Worm (Caenorhabditis elegans): ENCODE measurements around the gene H06I04.6.

Gene H06I04.6

ce11 chrIII:3069101-3069500 is 5.0 kb upstream of the H06I04.6 start:
- no peak for TF ChIP-seq tab-1 (GFP tag; IDR thresholded peaks at IDR 0.05)
- TF ChIP-seq T22C8.4 (GFP tag; IDR thresholded peaks at IDR 0.05): no peak
- TF ChIP-seq ztf-29 (GFP tag; IDR thresholded peaks at IDR 0.05): no peak

DNA sequence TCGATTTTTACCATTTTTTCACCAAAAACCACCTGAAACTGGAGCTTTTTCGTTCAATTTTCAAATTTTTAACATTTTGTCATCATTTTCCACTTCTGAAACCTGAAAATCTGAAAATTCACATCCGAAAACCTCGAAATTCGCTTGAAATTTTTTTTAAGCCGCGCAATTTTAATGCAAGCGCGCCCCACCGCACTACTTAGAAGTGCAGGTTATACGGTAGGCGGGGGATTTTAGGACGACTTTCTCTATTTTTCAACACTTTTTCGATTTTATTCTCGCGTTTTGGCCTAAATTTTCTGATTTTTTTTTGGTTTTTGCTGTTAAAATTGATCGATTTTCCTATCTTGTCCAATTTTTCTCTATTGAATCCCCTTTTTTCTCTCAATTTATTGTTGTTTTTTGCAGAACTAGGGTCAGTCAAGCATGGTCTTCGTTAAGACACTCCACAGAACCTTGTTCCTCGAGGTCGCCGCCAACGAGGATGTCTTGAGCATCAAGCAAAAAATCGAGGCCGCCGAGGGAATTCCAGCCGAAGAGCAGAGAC is 3.8 kb upstream of the H06I04.6 start, which contains the start of gene ubl-1:
TSS of gene ubl-1 (plus strand) at position 402 of the 547 bp plus-strand sequence.
- TF ChIP-seq tab-1 (GFP tag; IDR thresholded peaks at IDR 0.05) (no peak), ztf-23 (GFP tag; IDR thresholded peaks at IDR 0.05) (0 out of 2 replicates have a peak, but pooled peaks have one; percentile 36), T22C8.4 (GFP tag; IDR thresholded peaks at IDR 0.05) (no peak)

- no peak for TF ChIP-seq klf-2 (GFP tag; conservative IDR thresholded peaks at IDR 0.05)
- TF ChIP-seq ref-1 (GFP tag; conservative IDR thresholded peaks at IDR 0.05): no peak
- no peak for TF ChIP-seq flt-1 (GFP tag; IDR thresholded peaks at IDR 0.05)
- TF ChIP-seq T22C8.4 (GFP tag; IDR thresholded peaks at IDR 0.05): no peak
- no peak for TF ChIP-seq ztf-29 (GFP tag; IDR thresholded peaks at IDR 0.05)
- TF ChIP-seq cog-1 (tag; optimal IDR thresholded peaks at IDR 0.05): no peak
- TF ChIP-seq ztf-23 (GFP tag; IDR thresholded peaks at IDR 0.05): no peak
- TF ChIP-seq tab-1 (GFP tag; IDR thresholded peaks at IDR 0.05): no peak
- no peak for TF ChIP-seq med-1 (GFP tag; optimal IDR thresholded peaks at IDR 0.05; ENCODE audit: insufficient read depth)
These were observed 2.6 kb upstream of the H06I04.6 start for ce11 chrIII:3066769-3067168.

DNA sequence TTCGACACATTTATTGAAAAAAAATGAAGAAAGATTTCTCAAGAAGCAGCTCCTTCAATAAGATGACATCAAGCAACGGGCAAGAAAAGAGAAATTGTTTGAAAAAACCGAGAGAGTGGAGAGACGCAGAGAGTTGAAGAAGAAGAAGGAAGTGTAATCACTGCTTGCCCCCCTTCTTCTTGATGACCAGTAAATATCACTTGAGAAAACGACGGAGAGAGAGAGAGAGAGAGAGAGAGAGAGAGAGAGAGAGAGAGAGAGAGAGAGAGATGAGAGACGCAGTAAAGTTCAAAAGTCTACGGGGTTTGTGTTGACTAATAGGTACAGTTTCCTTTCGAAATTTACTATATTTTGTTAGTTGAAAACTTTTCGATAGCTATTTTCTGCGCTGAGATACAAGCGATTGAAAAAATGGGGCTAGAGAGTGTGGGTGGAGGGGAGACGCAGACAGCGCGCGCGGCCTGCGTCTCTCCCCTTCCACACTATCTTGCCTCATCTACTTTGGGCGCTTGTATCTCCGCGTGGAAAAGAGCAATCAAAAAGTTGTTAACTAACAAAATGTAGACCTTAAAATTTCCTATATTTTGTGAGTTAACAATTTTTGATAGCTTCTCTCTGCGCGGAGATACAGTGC is 1.9 kb upstream of the H06I04.6 start:
- TF ChIP-seq med-1 (GFP tag; optimal IDR thresholded peaks at IDR 0.05; ENCODE audit: insufficient read depth): no peak
- TF ChIP-seq T22C8.4 (GFP tag; IDR thresholded peaks at IDR 0.05): no peak
- no peak for TF ChIP-seq flt-1 (GFP tag; IDR thresholded peaks at IDR 0.05)
- TF ChIP-seq cog-1 (tag; optimal IDR thresholded peaks at IDR 0.05): no peak
- TF ChIP-seq ztf-29 (GFP tag; IDR thresholded peaks at IDR 0.05): no peak
- TF ChIP-seq ref-1 (GFP tag; conservative IDR thresholded peaks at IDR 0.05): no peak
- TF ChIP-seq klf-2 (GFP tag; conservative IDR thresholded peaks at IDR 0.05): no peak
- TF ChIP-seq tab-1 (GFP tag; IDR thresholded peaks at IDR 0.05): no peak
- no peak for TF ChIP-seq ztf-23 (GFP tag; IDR thresholded peaks at IDR 0.05)

DNA sequence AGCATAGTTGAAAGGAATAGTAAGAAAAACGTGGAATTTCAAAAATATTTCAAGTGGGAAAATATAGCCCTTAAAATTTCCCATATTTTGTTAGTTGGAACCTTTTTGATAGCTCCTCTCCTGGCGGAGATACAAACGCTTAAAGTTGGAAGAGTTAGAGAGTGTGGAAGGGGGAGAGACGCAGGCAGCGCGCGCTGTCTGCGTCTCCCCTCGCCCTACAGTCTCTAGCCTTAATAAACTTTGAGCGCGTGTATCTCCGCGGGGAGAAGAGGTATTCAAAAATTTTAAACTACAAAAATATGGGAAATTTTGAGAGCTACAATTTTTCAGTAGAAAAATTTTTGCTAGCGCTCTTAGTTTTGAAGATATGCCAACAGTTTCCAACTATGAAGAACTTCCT is 423 bp upstream of the H06I04.6 start:
- no peak for TF ChIP-seq klf-2 (GFP tag; conservative IDR thresholded peaks at IDR 0.05)
- TF ChIP-seq ztf-29 (GFP tag; IDR thresholded peaks at IDR 0.05): no peak
- TF ChIP-seq ref-1 (GFP tag; conservative IDR thresholded peaks at IDR 0.05): no peak
- no peak for TF ChIP-seq T22C8.4 (GFP tag; IDR thresholded peaks at IDR 0.05)
- no peak for TF ChIP-seq ztf-23 (GFP tag; IDR thresholded peaks at IDR 0.05)
- TF ChIP-seq tab-1 (GFP tag; IDR thresholded peaks at IDR 0.05): no peak
- no peak for TF ChIP-seq med-1 (GFP tag; optimal IDR thresholded peaks at IDR 0.05; ENCODE audit: insufficient read depth)
- no peak for TF ChIP-seq flt-1 (GFP tag; IDR thresholded peaks at IDR 0.05)
- no peak for TF ChIP-seq cog-1 (tag; optimal IDR thresholded peaks at IDR 0.05)

ce11 chrIII:3063565-3063964 is 578 bp downstream of the H06I04.6 start:
- no peak for TF ChIP-seq T22C8.4 (GFP tag; IDR thresholded peaks at IDR 0.05)
- TF ChIP-seq cog-1 (tag; optimal IDR thresholded peaks at IDR 0.05): no peak
- TF ChIP-seq med-1 (GFP tag; optimal IDR thresholded peaks at IDR 0.05; ENCODE audit: insufficient read depth): no peak
- no peak for TF ChIP-seq flt-1 (GFP tag; IDR thresholded peaks at IDR 0.05)
- no peak for TF ChIP-seq tab-1 (GFP tag; IDR thresholded peaks at IDR 0.05)
- no peak for TF ChIP-seq ztf-23 (GFP tag; IDR thresholded peaks at IDR 0.05)
- TF ChIP-seq ztf-29 (GFP tag; IDR thresholded peaks at IDR 0.05): no peak
- no peak for TF ChIP-seq ref-1 (GFP tag; conservative IDR thresholded peaks at IDR 0.05)
- no peak for TF ChIP-seq klf-2 (GFP tag; conservative IDR thresholded peaks at IDR 0.05)

DNA sequence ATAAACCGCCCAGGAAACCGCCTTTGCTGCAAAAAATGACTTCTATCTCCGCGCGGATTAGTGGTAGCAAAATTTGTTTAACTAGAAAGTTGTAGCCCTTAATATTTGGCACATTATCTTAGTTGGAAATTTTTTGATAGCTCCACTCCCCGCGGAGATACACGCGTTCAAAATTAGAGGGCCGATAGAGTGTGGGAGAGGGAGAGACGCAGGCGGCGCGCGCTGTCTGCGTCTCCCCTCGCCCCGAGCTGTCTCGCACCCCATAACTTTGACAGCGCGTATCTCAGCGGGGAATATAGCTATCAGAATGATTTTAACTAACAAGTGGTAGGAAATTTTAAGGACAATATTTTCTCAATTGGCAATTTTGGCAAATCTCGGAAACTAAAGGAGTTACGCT is 1.1 kb downstream of the H06I04.6 start:
- TF ChIP-seq flt-1 (GFP tag; IDR thresholded peaks at IDR 0.05) (no peak), klf-2 (GFP tag; conservative IDR thresholded peaks at IDR 0.05) (no peak), ztf-23 (GFP tag; IDR thresholded peaks at IDR 0.05) (no peak), med-1 (GFP tag; optimal IDR thresholded peaks at IDR 0.05; ENCODE audit: insufficient read depth) (no peak), ztf-29 (GFP tag; IDR thresholded peaks at IDR 0.05) (no peak), T22C8.4 (GFP tag; IDR thresholded peaks at IDR 0.05) (no peak), tab-1 (GFP tag; IDR thresholded peaks at IDR 0.05) (no peak), cog-1 (tag; optimal IDR thresholded peaks at IDR 0.05) (no peak)

- TF ChIP-seq ref-1 (GFP tag; conservative IDR thresholded peaks at IDR 0.05): no peak
- TF ChIP-seq cog-1 (tag; optimal IDR thresholded peaks at IDR 0.05): no peak
- no peak for TF ChIP-seq tab-1 (GFP tag; IDR thresholded peaks at IDR 0.05)
- TF ChIP-seq klf-2 (GFP tag; conservative IDR thresholded peaks at IDR 0.05): no peak
These were observed 2.9 kb downstream of the H06I04.6 start for ce11 chrIII:3061289-3061688.

ce11 chrIII:3060262-3060661 is 3.9 kb downstream of the H06I04.6 start, which contains the start of gene fipr-29:
Gene fipr-29 (minus strand): TSS chrIII:3060362.
- TF ChIP-seq ztf-23 (GFP tag; IDR thresholded peaks at IDR 0.05) (no peak), med-1 (GFP tag; optimal IDR thresholded peaks at IDR 0.05; ENCODE audit: insufficient read depth) (no peak), flt-1 (GFP tag; IDR thresholded peaks at IDR 0.05) (no peak), T22C8.4 (GFP tag; IDR thresholded peaks at IDR 0.05) (no peak), klf-2 (GFP tag; conservative IDR thresholded peaks at IDR 0.05) (no peak), cog-1 (tag; optimal IDR thresholded peaks at IDR 0.05) (no peak), ref-1 (GFP tag; conservative IDR thresholded peaks at IDR 0.05) (no peak), ztf-29 (GFP tag; IDR thresholded peaks at IDR 0.05) (no peak), tab-1 (GFP tag; IDR thresholded peaks at IDR 0.05) (no peak)

DNA sequence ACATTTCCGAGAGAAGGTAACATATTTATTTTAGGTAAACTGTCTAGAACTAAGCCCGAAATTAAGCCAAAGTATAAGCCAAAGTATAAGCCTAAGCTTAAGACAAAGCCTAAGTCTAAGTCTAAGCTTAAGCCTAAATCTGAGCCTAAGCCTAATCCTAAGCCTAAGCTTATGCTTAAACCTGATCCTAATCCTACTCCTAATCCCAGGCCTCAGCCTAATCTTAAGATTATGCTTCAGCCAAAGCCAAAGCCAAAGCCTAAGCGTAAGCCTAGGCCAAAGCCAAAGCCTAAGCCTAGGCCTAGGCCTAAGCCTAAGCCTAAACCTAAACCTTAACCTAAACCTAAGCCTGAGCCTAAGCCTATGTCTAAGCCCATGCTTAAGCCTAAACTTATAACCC is 8.3 kb downstream of the H06I04.6 start:
- TF ChIP-seq tab-1 (GFP tag; IDR thresholded peaks at IDR 0.05) (no peak), ztf-29 (GFP tag; IDR thresholded peaks at IDR 0.05) (0 out of 2 replicates have a peak, but pooled peaks have one; percentile 9), ztf-23 (GFP tag; IDR thresholded peaks at IDR 0.05) (no peak), klf-2 (GFP tag; conservative IDR thresholded peaks at IDR 0.05) (no peak), ref-1 (GFP tag; conservative IDR thresholded peaks at IDR 0.05) (no peak), cog-1 (tag; optimal IDR thresholded peaks at IDR 0.05) (no peak), med-1 (GFP tag; optimal IDR thresholded peaks at IDR 0.05; ENCODE audit: insufficient read depth) (no peak)
